Worm (Caenorhabditis elegans): Measurements from ENCODE around the gene C52B9.8.

DNA sequence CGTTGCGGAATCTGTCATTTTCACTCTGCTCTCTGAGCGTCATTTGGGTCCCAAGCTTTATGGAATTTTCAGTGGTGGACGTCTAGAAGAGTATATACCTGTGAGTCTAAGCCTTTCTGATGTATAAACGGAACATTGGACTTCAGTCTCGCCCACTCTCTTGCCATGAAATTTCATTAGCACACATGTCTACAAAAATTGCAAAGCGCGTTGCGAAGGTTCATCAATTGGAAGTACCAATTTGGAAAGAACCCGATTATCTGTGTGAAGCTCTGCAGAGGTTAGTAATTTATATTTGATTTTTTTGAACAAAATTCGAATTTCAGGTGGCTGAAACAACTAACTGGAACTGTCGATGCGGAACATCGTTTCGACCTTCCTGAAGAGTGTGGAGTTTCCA, 21.8 kb downstream of the C52B9.8 start:
- no peak for TF ChIP-seq gei-8 (GFP tag; optimal IDR thresholded peaks at IDR 0.05)
- no peak for TF ChIP-seq nhr-237 (tag; optimal IDR thresholded peaks at IDR 0.05)
- no peak for TF ChIP-seq lin-13 (GFP tag; optimal IDR thresholded peaks at IDR 0.05)
- TF ChIP-seq lin-39 (tag; optimal IDR thresholded peaks at IDR 0.05): no peak
- no peak for TF ChIP-seq aly-2 (tag; optimal IDR thresholded peaks at IDR 0.05)
- TF ChIP-seq nhr-25 (tag; optimal IDR thresholded peaks at IDR 0.05; ENCODE audit: borderline replicate concordance, insufficient read depth): no peak

Measured in whole organism, L4 larva.